Worm (Caenorhabditis elegans): ENCODE results near the gene W03C9.5.

W03C9.5 gene

ce11 chrII:12006575-12007098 lies 39.3 kb upstream of the W03C9.5 start, which contains the start of gene mcm-2 (continued):
- TF ChIP-seq mab-9 (GFP tag; IDR thresholded peaks at IDR 0.05) (no peak), lsy-2 (tag; optimal IDR thresholded peaks at IDR 0.05) (peak; percentile 60 to 81), skn-1 (tag; optimal IDR thresholded peaks at IDR 0.05) (peak; percentile 59), ama-1 (optimal IDR thresholded peaks at IDR 0.05) (no peak), F16B12.6 (tag; optimal IDR thresholded peaks at IDR 0.05) (peak; percentile 38), ces-1 (GFP tag; optimal IDR thresholded peaks at IDR 0.05) (no peak), unc-98 (GFP tag; IDR thresholded peaks at IDR 0.05) (no peak), hpl-2 (GFP tag; optimal IDR thresholded peaks at IDR 0.05) (peak; percentile 16), unc-86 (tag; optimal IDR thresholded peaks at IDR 0.05) (peak; percentile 75), pqm-1 (tag; optimal IDR thresholded peaks at IDR 0.05) (no peak), blmp-1 (tag; optimal IDR thresholded peaks at IDR 0.05) (no peak), vab-15 (tag; optimal IDR thresholded peaks at IDR 0.05) (no peak), dpl-1 (GFP tag; optimal IDR thresholded peaks at IDR 0.05) (peak; percentile 87 to 91 (median 89)), rnt-1 (tag; optimal IDR thresholded peaks at IDR 0.05) (peak; percentile 65), aha-1 (tag; optimal IDR thresholded peaks at IDR 0.05) (no peak), mdl-1 (tag; optimal IDR thresholded peaks at IDR 0.05) (peak in 1 of 2 experiments; percentile 19), nhr-76 (tag; optimal IDR thresholded peaks at IDR 0.05) (no peak), ceh-90 (tag; optimal IDR thresholded peaks at IDR 0.05) (no peak), unc-62 (GFP tag; optimal IDR thresholded peaks at IDR 0.05) (no peak), nhr-77 (tag; optimal IDR thresholded peaks at IDR 0.05) (peak; percentile 4), snpc-4 (tag; optimal IDR thresholded peaks at IDR 0.05) (peak; percentile 19), nhr-84 (tag; optimal IDR thresholded peaks at IDR 0.05) (no peak), tbx-2 (tag; optimal IDR thresholded peaks at IDR 0.05) (peak; percentile 60), xbp-1 (tag; optimal IDR thresholded peaks at IDR 0.05) (peak; percentile 70), elt-2 (tag; optimal IDR thresholded peaks at IDR 0.05) (no peak), lin-39 (tag; optimal IDR thresholded peaks at IDR 0.05) (no peak), sup-37 (GFP tag; optimal IDR thresholded peaks at IDR 0.05) (no peak), fkh-10 (GFP tag; optimal IDR thresholded peaks at IDR 0.05) (no peak), nhr-12 (tag; optimal IDR thresholded peaks at IDR 0.05) (no peak), sptf-1 (tag; optimal IDR thresholded peaks at IDR 0.05) (no peak), ceh-8 (GFP tag; optimal IDR thresholded peaks at IDR 0.05) (no peak), grh-1 (GFP tag; IDR thresholded peaks at IDR 0.05) (peak; percentile 38; the same call in 1 of the 2 replicates), sox-4 (tag; optimal IDR thresholded peaks at IDR 0.05) (no peak), hlh-4 (tag; optimal IDR thresholded peaks at IDR 0.05) (no peak), ztf-4 (tag; optimal IDR thresholded peaks at IDR 0.05) (no peak), lir-3 (tag; optimal IDR thresholded peaks at IDR 0.05; ENCODE audit: poor library complexity) (no peak), nhr-71 (tag; optimal IDR thresholded peaks at IDR 0.05) (peak; percentile 80), elt-3 (tag; optimal IDR thresholded peaks at IDR 0.05) (no peak), jun-1 (tag; optimal IDR thresholded peaks at IDR 0.05) (no peak), isw-1 (GFP tag; IDR thresholded peaks at IDR 0.05) (peak; percentile 38), unc-30 (tag; optimal IDR thresholded peaks at IDR 0.05) (no peak), fos-1 (tag; optimal IDR thresholded peaks at IDR 0.05) (no peak), nhr-19 (GFP tag; conservative IDR thresholded peaks at IDR 0.05) (peak; percentile 48), lin-14 (GFP tag; optimal IDR thresholded peaks at IDR 0.05) (no peak), efl-3 (GFP tag; optimal IDR thresholded peaks at IDR 0.05) (peak; percentile 76), lin-15B (tag; optimal IDR thresholded peaks at IDR 0.05) (peak; percentile 73), unc-130 (tag; optimal IDR thresholded peaks at IDR 0.05) (peak; percentile 3), fkh-8 (tag; optimal IDR thresholded peaks at IDR 0.05) (peak; percentile 74), mef-2 (tag; optimal IDR thresholded peaks at IDR 0.05) (no peak), lin-35 (GFP tag; optimal IDR thresholded peaks at IDR 0.05) (peak; percentile 81 to 94), zip-4 (GFP tag; optimal IDR thresholded peaks at IDR 0.05) (no peak), Y116A8C.19 (tag; optimal IDR thresholded peaks at IDR 0.05; ENCODE audit: borderline replicate concordance) (no peak), ztf-11 (tag; optimal IDR thresholded peaks at IDR 0.05) (peak in 1 of 2 experiments; percentile 8), nhr-28 (tag; optimal IDR thresholded peaks at IDR 0.05) (no peak)

Measured in whole organism, L1 larva.